Fruit fly (Drosophila melanogaster) Kc167 (cell line): ENCODE measurements around the gene Orco.

ENCODE experiments used
- Myc ChIP-seq: fragments of >200 bp; optimal IDR thresholded peaks from 2 replicates; lab custom pipeline; 2017; ENCODE audit warnings: missing external identifiers
- Sin3A ChIP-seq: fragments of >200 bp; optimal IDR thresholded peaks from 2 replicates; lab custom pipeline; 2018; ENCODE audit warnings: missing external identifiers
- h ChIP-seq: fragments of >200 bp; optimal IDR thresholded peaks from 3 replicates; lab custom pipeline; 2018; ENCODE audit warnings: missing external identifiers
- insv ChIP-seq: fragments of >200 bp; optimal IDR thresholded peaks from 3 replicates; lab custom pipeline; 2018; ENCODE audit warnings: missing external identifiers
- psq ChIP-seq: fragments of >200 bp; optimal IDR thresholded peaks from 2 replicates; lab custom pipeline; 2017; ENCODE audit warnings: missing external identifiers
- ttk ChIP-seq: sonication (Bioruptor generic); optimal IDR thresholded peaks from 2 replicates; lab custom pipeline; 2017; ENCODE audit warnings: missing external identifiers

Orco gene

DNA sequence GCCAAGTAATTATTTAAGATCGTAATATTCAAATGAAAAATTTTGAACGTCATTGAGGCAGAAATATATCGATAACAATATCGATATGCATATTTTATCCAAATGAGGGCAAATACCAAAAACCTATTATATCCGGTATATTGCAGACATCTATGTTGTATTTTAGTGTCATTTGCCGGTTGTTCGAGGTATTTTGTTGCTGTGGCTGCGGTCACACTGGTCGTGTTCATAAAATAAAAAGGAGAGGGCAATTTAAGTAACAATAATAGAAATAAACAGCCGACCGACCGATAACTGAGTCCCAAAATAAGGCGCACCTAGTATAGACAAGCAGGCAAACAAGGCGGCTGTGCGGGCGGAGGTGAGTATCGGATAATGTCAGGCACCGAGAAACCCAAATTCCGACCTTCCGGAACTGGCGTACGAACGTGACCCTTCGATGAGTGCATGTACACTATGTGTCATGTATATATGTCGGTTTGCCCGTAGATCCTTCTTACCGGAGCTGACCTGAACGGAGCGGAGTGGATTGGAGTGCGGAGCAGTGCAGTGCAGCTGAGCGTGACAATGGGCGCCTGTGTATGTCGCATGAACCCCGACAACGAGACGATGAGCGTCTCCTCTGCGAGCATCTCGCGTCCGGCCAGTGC lies 18.3 kb downstream of the Orco start, which contains the start of gene CG1172:
TSS of gene CG1172 (plus strand) at position 181 of the 650 bp plus-strand sequence.
- no peak for TF ChIP-seq psq
- no peak for TF ChIP-seq insv
- no peak for TF ChIP-seq Myc
- TF ChIP-seq Sin3A (lab: Kevin White, UChicago), result no peak

- TF ChIP-seq h (lab: Kevin White, UChicago), result no peak
Observed at dm6 chr3R:5392621-5393020, 19.6 kb downstream of the Orco start, which contains the start of gene kkv. Gene kkv (minus strand): TSS chr3R:5392866.

dm6 chr3R:5392033-5392432 lies 20.2 kb downstream of the Orco start:
- TF ChIP-seq insv, result no peak
- TF ChIP-seq psq, result no peak
- no peak for TF ChIP-seq Sin3A (lab: Kevin White, UChicago)
- TF ChIP-seq h (lab: Kevin White, UChicago), result no peak
- TF ChIP-seq ttk (lab: Kevin White, UChicago), result no peak
- TF ChIP-seq Myc, result no peak

dm6 chr3R:5390095-5390663 lies 22.0 kb downstream of the Orco start:
- TF ChIP-seq ttk (lab: Kevin White, UChicago), result no peak
- no peak for TF ChIP-seq Sin3A (lab: Kevin White, UChicago)
- TF ChIP-seq h (lab: Kevin White, UChicago), result no peak
- TF ChIP-seq insv, result no peak
- no peak for TF ChIP-seq psq
- no peak for TF ChIP-seq Myc

DNA sequence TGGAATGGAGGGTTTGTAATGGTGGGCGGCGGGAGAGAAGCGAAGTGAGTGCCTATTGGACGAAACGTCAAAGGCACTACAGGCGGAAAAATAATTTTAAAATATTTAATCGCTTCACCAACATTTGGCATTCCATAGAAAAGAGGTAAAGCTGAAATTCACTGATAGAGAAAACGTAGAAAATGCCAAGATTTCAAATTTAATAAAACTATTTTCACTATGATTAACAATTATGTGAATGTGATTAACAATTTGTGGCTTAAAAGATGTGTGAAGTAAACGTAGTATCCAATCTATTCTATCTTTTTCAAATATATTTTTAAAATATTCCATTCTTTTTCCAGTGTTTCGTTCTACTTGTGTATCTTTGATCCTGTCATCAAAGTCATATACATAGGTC lies 22.8 kb downstream of the Orco start:
- TF ChIP-seq Sin3A (lab: Kevin White, UChicago), result no peak
- no peak for TF ChIP-seq ttk (lab: Kevin White, UChicago)
- TF ChIP-seq psq, result no peak
- TF ChIP-seq Myc, result no peak
- TF ChIP-seq h (lab: Kevin White, UChicago), result no peak
- TF ChIP-seq insv, result no peak

- TF ChIP-seq ttk (lab: Kevin White, UChicago) (no peak), insv (no peak), Sin3A (lab: Kevin White, UChicago) (no peak), Myc (no peak), psq (no peak), h (lab: Kevin White, UChicago) (no peak)
Observed at dm6 chr3R:5389034-5389433, 23.2 kb downstream of the Orco start.

DNA sequence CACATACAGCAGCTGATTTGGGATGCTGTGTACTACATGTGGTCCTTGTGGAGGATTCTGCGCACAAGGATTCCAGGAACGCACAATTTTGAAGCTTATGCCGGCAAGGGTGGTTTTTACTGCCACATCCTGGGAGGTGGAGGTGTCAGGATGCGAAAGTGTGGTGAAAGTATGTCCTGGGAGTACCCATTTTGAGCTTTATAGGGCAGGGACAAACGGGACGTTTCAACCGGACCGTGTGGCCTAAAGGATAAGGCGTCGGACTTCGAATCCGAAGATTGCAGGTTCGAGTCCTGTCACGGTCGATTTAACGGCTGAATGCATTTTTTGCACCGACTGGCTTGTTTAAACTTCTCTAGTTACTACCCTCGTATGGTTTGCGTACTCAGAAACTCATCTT lies 24.2 kb downstream of the Orco start:
- TF ChIP-seq insv (no peak), psq (no peak), h (lab: Kevin White, UChicago) (no peak), ttk (lab: Kevin White, UChicago) (no peak), Sin3A (lab: Kevin White, UChicago) (no peak), Myc (no peak)

DNA sequence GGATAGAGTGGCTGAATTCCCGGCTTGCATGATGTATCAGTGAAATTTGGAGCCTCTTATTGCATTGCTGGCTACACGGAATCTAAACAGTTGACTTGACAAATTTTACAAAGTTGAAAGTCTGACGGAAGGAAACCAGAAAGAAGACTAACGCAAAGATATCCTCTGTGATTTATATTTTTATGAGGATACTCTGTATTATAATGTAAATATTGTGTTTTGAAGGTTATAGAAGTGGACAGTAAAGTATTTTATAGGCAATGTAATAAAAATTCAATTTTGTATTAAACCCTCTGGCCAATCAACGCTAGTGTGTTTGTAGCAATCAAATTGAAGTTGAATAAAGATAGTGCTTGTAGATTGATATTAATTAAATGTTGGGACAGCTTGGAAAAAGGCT lies 24.6 kb downstream of the Orco start, which contains the start of gene CG14668:
TSS of gene CG14668 (minus strand) at position 101 of the 400 bp plus-strand sequence.
- TF ChIP-seq Myc, result no peak
- TF ChIP-seq Sin3A (lab: Kevin White, UChicago), result no peak
- TF ChIP-seq ttk (lab: Kevin White, UChicago), result no peak
- no peak for TF ChIP-seq insv
- no peak for TF ChIP-seq psq
- no peak for TF ChIP-seq h (lab: Kevin White, UChicago)

DNA sequence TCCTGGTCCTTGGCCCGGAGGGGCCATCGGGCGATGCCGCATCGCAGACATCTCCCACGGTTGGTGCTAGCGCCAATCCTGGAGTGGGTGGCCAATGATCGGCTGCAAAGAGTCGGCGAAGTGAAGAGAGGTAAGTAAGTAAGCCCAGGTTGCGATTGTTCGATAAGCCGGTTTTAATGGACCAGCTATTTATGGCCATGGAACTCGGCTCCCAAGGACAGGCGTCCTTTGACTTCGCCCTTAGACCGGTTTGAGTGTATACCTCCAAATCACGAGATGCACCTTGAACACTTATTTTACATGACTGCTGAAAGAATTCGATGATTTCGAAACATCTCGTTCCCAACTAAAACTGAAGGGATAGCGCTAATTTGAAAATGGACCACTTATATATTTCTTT lies 26.4 kb downstream of the Orco start:
- TF ChIP-seq insv (no peak), psq (no peak), h (lab: Kevin White, UChicago) (no peak), ttk (lab: Kevin White, UChicago) (no peak), Myc (no peak), Sin3A (lab: Kevin White, UChicago) (no peak)

DNA sequence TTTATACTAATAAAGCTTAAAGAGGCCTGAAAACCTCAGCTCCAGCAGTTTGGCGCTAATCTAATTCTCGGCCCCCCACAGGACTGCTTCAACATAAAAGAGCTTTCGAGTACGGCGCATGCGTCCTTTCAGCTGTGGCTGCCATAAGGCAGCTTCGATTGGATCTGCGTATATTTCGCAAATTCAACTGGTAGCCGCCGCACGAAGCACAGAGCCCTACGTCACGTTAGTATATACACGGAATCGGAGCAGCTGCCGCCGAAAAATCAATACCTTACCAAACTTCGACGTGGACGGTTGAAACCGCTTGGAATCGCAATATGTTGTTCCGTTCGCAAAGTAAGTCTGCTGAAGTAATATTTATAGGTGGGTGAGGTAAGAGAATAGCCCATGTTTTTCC lies 35.6 kb downstream of the Orco start, which contains the start of gene 7B2:
TSS of gene 7B2 (plus strand) at position 169 of the 400 bp plus-strand sequence.
- no peak for TF ChIP-seq Sin3A (lab: Kevin White, UChicago)
- TF ChIP-seq Myc, result no peak
- no peak for TF ChIP-seq insv
- TF ChIP-seq psq, result no peak
- TF ChIP-seq ttk (lab: Kevin White, UChicago), result no peak

dm6 chr3R:5374720-5375119 lies 37.5 kb downstream of the Orco start, which contains the start of the genes hd and CG14667:
Gene hd (minus strand): TSS chr3R:5374962.
Gene CG14667 (plus strand): TSS chr3R:5375022.
- TF ChIP-seq Sin3A (lab: Kevin White, UChicago), result no peak
- TF ChIP-seq ttk (lab: Kevin White, UChicago), result no peak
- TF ChIP-seq Myc, result no peak
- no peak for TF ChIP-seq insv
- TF ChIP-seq h (lab: Kevin White, UChicago), result no peak
- no peak for TF ChIP-seq psq

dm6 chr3R:5371563-5371962 lies 40.6 kb downstream of the Orco start, which contains the start of gene Polr2F:
Gene Polr2F (plus strand): TSS chr3R:5371795.
- TF ChIP-seq h (lab: Kevin White, UChicago) (no peak), Sin3A (lab: Kevin White, UChicago) (no peak), psq (peak; percentile 1), ttk (lab: Kevin White, UChicago) (no peak), Myc (no peak), insv (no peak)

DNA sequence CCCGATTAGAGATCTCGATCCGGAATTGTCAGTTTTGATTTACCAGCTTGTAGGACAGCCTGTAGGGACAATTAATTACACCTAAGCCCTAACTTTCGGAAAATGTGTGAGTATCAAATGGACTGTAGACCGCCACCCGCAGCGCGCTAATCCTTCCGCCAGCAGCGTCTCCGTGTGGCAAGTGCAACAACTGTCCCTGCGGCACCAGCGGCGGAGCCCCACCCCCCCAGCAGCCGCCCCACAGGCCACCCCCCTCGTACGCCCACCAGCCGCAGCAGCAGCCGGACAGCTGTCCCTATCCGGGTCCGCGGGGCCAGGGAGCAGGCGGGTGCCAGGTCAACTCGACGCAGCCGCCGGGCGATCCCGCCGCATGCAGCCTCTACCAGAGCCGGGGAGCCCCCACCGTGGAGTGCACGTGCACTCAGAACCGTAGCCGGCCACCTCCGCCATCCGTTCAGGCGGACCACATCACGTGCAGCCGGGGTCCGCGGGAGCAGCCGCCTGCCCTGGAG lies 42.7 kb downstream of the Orco start, which contains the start of the genes CG31542 and CG34277:
TSS of gene CG31542 (plus strand) at position 51 of the 512 bp plus-strand sequence.
TSS of gene CG34277 (plus strand) at position 51 of the 512 bp plus-strand sequence.
- no peak for TF ChIP-seq insv
- TF ChIP-seq Sin3A (lab: Kevin White, UChicago), result no peak
- TF ChIP-seq Myc, result no peak
- TF ChIP-seq h (lab: Kevin White, UChicago), result no peak
- TF ChIP-seq ttk (lab: Kevin White, UChicago), result no peak
- no peak for TF ChIP-seq psq
